Fruit fly (Drosophila melanogaster) whole organism, pupa: ENCODE results near the gene CG43288.

Experiments used
- CG17806 ChIP-seq: fragments of 200-800 bp; sonication (Bioruptor generic); optimal IDR thresholded peaks from 2 replicates; lab custom pipeline; 2018; ENCODE audit warnings: missing biosample characterization, mild to moderate bottlenecking, missing genetic modification characterization, moderate library complexity
- CG32121 ChIP-seq: fragments of 200-800 bp; sonication (Bioruptor generic); IDR thresholded peaks from 2 replicates; pipeline ENCODE4 v1.3.6; 2022; ENCODE audit warnings: missing biosample characterization, missing genetic modification characterization
- CG34367 ChIP-seq: fragments of 200-800 bp; sonication (Bioruptor generic); optimal IDR thresholded peaks from 2 replicates; lab custom pipeline; 2018; ENCODE audit warnings: missing biosample characterization, mild to moderate bottlenecking, missing genetic modification characterization
- CG8159 ChIP-seq: fragments of 200-800 bp; sonication (Bioruptor generic); optimal IDR thresholded peaks from 3 replicates; lab custom pipeline; 2018; ENCODE audit warnings: missing biosample characterization, mild to moderate bottlenecking, missing genetic modification characterization, moderate library complexity
- D1 ChIP-seq: fragments of 200-800 bp; sonication (Bioruptor generic); optimal IDR thresholded peaks from 2 replicates; lab custom pipeline; 2018; ENCODE audit warnings: missing biosample characterization, mild to moderate bottlenecking, missing genetic modification characterization, moderate library complexity
- Pif1A ChIP-seq: fragments of 200-800 bp; sonication (Bioruptor generic); optimal IDR thresholded peaks from 3 replicates; lab custom pipeline; 2016; ENCODE audit warnings: missing biosample characterization, missing genetic modification characterization
- Pif1B ChIP-seq: fragments of 200-800 bp; sonication (Bioruptor generic); optimal IDR thresholded peaks from 3 replicates; lab custom pipeline; 2016; ENCODE audit warnings: missing biosample characterization, missing genetic modification characterization
- Snoo ChIP-seq: fragments of 200-800 bp; sonication (Bioruptor generic); optimal IDR thresholded peaks from 3 replicates; lab custom pipeline; 2017; ENCODE audit warnings: missing biosample characterization, mild to moderate bottlenecking, missing genetic modification characterization, inconsistent platforms
- gl ChIP-seq: fragments of 200-800 bp; sonication (Bioruptor generic); optimal IDR thresholded peaks from 2 replicates; lab custom pipeline; 2018; ENCODE audit warnings: missing biosample characterization, mild to moderate bottlenecking, missing genetic modification characterization
- rn ChIP-seq: fragments of 200-800 bp; sonication (Bioruptor generic); IDR thresholded peaks from 2 replicates; pipeline ENCODE4 v1.3.6; 2022; ENCODE audit warnings: missing biosample characterization, missing genetic modification characterization

- TF ChIP-seq CG34367 (tag; lab: Kevin White, UChicago) (no peak), Pif1A (GFP tag; lab: Kevin White, UChicago) (no peak), D1 (no peak), Pif1B (GFP tag; lab: Kevin White, UChicago) (no peak), gl (tag; lab: Kevin White, UChicago) (no peak), CG32121 (GFP tag; lab: Robert Waterston, UW) (no peak), Snoo (no peak), rn (no peak), CG17806 (tag; lab: Kevin White, UChicago) (no peak), CG8159 (no peak)
These were observed 34.0 kb upstream of the CG43288 start for dm6 chrX:4178819-4179218.
